Worm (Caenorhabditis elegans) whole organism, L2 larva: ENCODE results near the gene glp-1.

Experiments
- C34F6.9 ChIP-seq: fragments of 150-350 bp; optimal IDR thresholded peaks from 2 replicates; lab custom pipeline; 2014; ENCODE audit warnings: missing biosample characterization, missing genetic modification characterization
- F13H6.1 ChIP-seq: sonication (generic microtip); optimal IDR thresholded peaks from 2 replicates; lab custom pipeline; 2016; ENCODE audit warnings: missing genetic modification characterization, missing compliant biosample characterization
- R02D3.7 ChIP-seq: fragments of 150-350 bp; optimal IDR thresholded peaks from 2 replicates; lab custom pipeline; 2014; ENCODE audit warnings: missing biosample characterization, missing genetic modification characterization
- Y55F3AM.14 ChIP-seq: fragments of 200-800 bp; sonication (Bioruptor generic); optimal IDR thresholded peaks from 2 replicates; lab custom pipeline; 2018; ENCODE audit warnings: mild to moderate bottlenecking, missing genetic modification characterization, missing compliant biosample characterization
- ZK546.5 ChIP-seq: sonication (generic microtip); optimal IDR thresholded peaks from 2 replicates; lab custom pipeline; 2017; ENCODE audit warnings: missing biosample characterization, missing genetic modification characterization
- alr-1 ChIP-seq: fragments of 150-350 bp; optimal IDR thresholded peaks from 2 replicates; lab custom pipeline; 2014; ENCODE audit warnings: missing biosample characterization, missing genetic modification characterization
- ama-1 ChIP-seq: fragments of 150-350 bp; optimal IDR thresholded peaks from 2 replicates; lab custom pipeline; 2018; ENCODE audit warnings: inconsistent platforms
- blmp-1 ChIP-seq: sonication (generic microtip); optimal IDR thresholded peaks from 2 replicates; lab custom pipeline; 2017; ENCODE audit warnings: missing genetic modification characterization, mild to moderate bottlenecking, missing compliant biosample characterization, antibody characterized with exemption, moderate library complexity; ENCODE audit not compliant: insufficient read depth
- ceh-16 ChIP-seq: fragments of 150-350 bp; optimal IDR thresholded peaks from 2 replicates; lab custom pipeline; 2014; ENCODE audit warnings: missing biosample characterization, missing genetic modification characterization
- ceh-82 ChIP-seq: fragments of 150-350 bp; optimal IDR thresholded peaks from 2 replicates; lab custom pipeline; 2014; ENCODE audit warnings: missing biosample characterization, missing genetic modification characterization
- crh-2 ChIP-seq: sonication (generic microtip); optimal IDR thresholded peaks from 2 replicates; lab custom pipeline; 2017; ENCODE audit warnings: missing biosample characterization, missing genetic modification characterization
- egl-27 ChIP-seq: sonication (generic microtip); optimal IDR thresholded peaks from 3 replicates; lab custom pipeline; 2017; ENCODE audit warnings: missing biosample characterization, missing genetic modification reagents, missing genetic modification characterization
- elt-3 ChIP-seq: sonication (generic microtip); optimal IDR thresholded peaks from 2 replicates; lab custom pipeline; 2017; ENCODE audit warnings: missing biosample characterization, missing genetic modification characterization
- fos-1 ChIP-seq: fragments of 150-350 bp; optimal IDR thresholded peaks from 2 replicates; lab custom pipeline; 2014; ENCODE audit warnings: missing biosample characterization, missing genetic modification characterization
- gmeb-1 ChIP-seq: fragments of 150-350 bp; optimal IDR thresholded peaks from 2 replicates; lab custom pipeline; 2014; ENCODE audit warnings: missing biosample characterization, missing genetic modification characterization
- lin-11 ChIP-seq: fragments of 150-350 bp; sonication (generic microtip); optimal IDR thresholded peaks from 2 replicates; lab custom pipeline; 2014; ENCODE audit warnings: missing biosample characterization, missing genetic modification characterization, inconsistent platforms, mixed read lengths
- lin-39 ChIP-seq: fragments of 150-350 bp; optimal IDR thresholded peaks from 2 replicates; lab custom pipeline; 2014; ENCODE audit warnings: missing biosample characterization, missing genetic modification reagents, missing genetic modification characterization
- lsy-2 ChIP-seq, 2 experiments: fragments of 150-350 bp in 1 of 2; sonication (generic microtip) in 1 of 2; optimal IDR thresholded peaks; 2 replicates each; lab custom pipeline; 2014 to 2017; ENCODE audit warnings: missing biosample characterization in 2 of 2, missing genetic modification characterization in 2 of 2
- mab-5 ChIP-seq: fragments of 150-350 bp; optimal IDR thresholded peaks from 2 replicates; lab custom pipeline; 2014; ENCODE audit warnings: missing biosample characterization, missing genetic modification characterization
- mbf-1 ChIP-seq: sonication (generic microtip); optimal IDR thresholded peaks from 2 replicates; lab custom pipeline; 2017; ENCODE audit warnings: missing biosample characterization, missing genetic modification characterization
- mdl-1 ChIP-seq, 2 experiments: fragments of 150-350 bp in 1 of 2; sonication (generic microtip) in 1 of 2; optimal IDR thresholded peaks; 2 replicates each; lab custom pipeline; 2017; ENCODE audit warnings: missing biosample characterization in 2 of 2, missing genetic modification characterization in 2 of 2
- nhr-11 ChIP-seq: fragments of 150-350 bp; optimal IDR thresholded peaks from 2 replicates; lab custom pipeline; 2014; ENCODE audit warnings: missing biosample characterization, missing genetic modification characterization
- nhr-12 ChIP-seq: fragments of 150-350 bp; optimal IDR thresholded peaks from 2 replicates; lab custom pipeline; 2014; ENCODE audit warnings: missing biosample characterization, missing genetic modification characterization
- nhr-21 ChIP-seq: fragments of 150-350 bp; optimal IDR thresholded peaks from 2 replicates; lab custom pipeline; 2014; ENCODE audit warnings: missing biosample characterization, missing genetic modification characterization
- nhr-25 ChIP-seq: fragments of 150-350 bp; sonication (generic microtip); optimal IDR thresholded peaks from 3 replicates; lab custom pipeline; 2014; ENCODE audit warnings: missing biosample characterization, missing genetic modification characterization
- nhr-6 ChIP-seq: fragments of 150-350 bp; optimal IDR thresholded peaks from 2 replicates; lab custom pipeline; 2014; ENCODE audit warnings: missing biosample characterization, missing genetic modification characterization
- peb-1 ChIP-seq: fragments of 150-350 bp; optimal IDR thresholded peaks from 2 replicates; lab custom pipeline; 2014; ENCODE audit warnings: missing biosample characterization, missing genetic modification characterization
- sem-4 ChIP-seq: fragments of 150-350 bp; optimal IDR thresholded peaks from 2 replicates; lab custom pipeline; 2014; ENCODE audit warnings: missing biosample characterization, missing genetic modification reagents, missing genetic modification characterization
- sma-3 ChIP-seq: sonication (generic microtip); optimal IDR thresholded peaks from 2 replicates; lab custom pipeline; 2016; ENCODE audit warnings: missing genetic modification reagents, missing genetic modification characterization, missing compliant biosample characterization
- sma-9 ChIP-seq, 2 experiments: fragments of 150-350 bp in 1 of 2; sonication (generic microtip) in 1 of 2; optimal IDR thresholded peaks; 2 replicates each; lab custom pipeline; 2014 to 2016; ENCODE audit warnings: missing genetic modification characterization in 2 of 2, mild to moderate bottlenecking in 1 of 2, missing biosample characterization in 1 of 2, missing compliant biosample characterization in 1 of 2, missing genetic modification reagents in 1 of 2, moderate library complexity in 1 of 2
- unc-39 ChIP-seq: fragments of 150-350 bp; optimal IDR thresholded peaks from 2 replicates; lab custom pipeline; 2014; ENCODE audit warnings: missing biosample characterization, missing genetic modification characterization
- unc-55 ChIP-seq: fragments of 150-350 bp; sonication (generic microtip); optimal IDR thresholded peaks from 3 replicates; lab custom pipeline; 2014; ENCODE audit warnings: missing biosample characterization, missing genetic modification reagents, missing genetic modification characterization
- unc-62 ChIP-seq: fragments of 150-350 bp; optimal IDR thresholded peaks from 2 replicates; lab custom pipeline; 2014; ENCODE audit warnings: missing biosample characterization, missing genetic modification reagents, missing genetic modification characterization
- zag-1 ChIP-seq: fragments of 150-350 bp; optimal IDR thresholded peaks from 2 replicates; lab custom pipeline; 2014; ENCODE audit warnings: missing biosample characterization, missing genetic modification characterization
- ztf-1 ChIP-seq: fragments of 200-800 bp; sonication (Bioruptor generic); conservative IDR thresholded peaks from 2 replicates; pipeline ENCODE4 v1.3.6; 2022; ENCODE audit warnings: missing genetic modification characterization, missing compliant biosample characterization
- ztf-11 ChIP-seq: sonication (generic microtip); optimal IDR thresholded peaks from 2 replicates; lab custom pipeline; 2017; ENCODE audit warnings: missing biosample characterization, missing genetic modification characterization

The glp-1 gene

ce11 chrIII:9083118-9083517, 8.9 kb upstream of the glp-1 start (continued):
- TF ChIP-seq sma-9 (GFP tag; optimal IDR thresholded peaks at IDR 0.05; lab: Kevin White, UChicago) = peak; percentile 47
- no peak for TF ChIP-seq sma-9 (tag; optimal IDR thresholded peaks at IDR 0.05; lab: Kevin White, UChicago)

ce11 chrIII:9084329-9084728, 7.7 kb upstream of the glp-1 start:
- TF ChIP-seq lsy-2 (tag; optimal IDR thresholded peaks at IDR 0.05; lab: Kevin White, UChicago) = peak in 1 of 2 experiments; percentile 50
- TF ChIP-seq F13H6.1 (tag; lab: Kevin White, UChicago) = peak; percentile 44
- TF ChIP-seq mab-5 (tag; lab: Kevin White, UChicago) = peak; percentile 84
- TF ChIP-seq zag-1 (tag; lab: Kevin White, UChicago) = peak; percentile 42
- TF ChIP-seq sma-9 (GFP tag; optimal IDR thresholded peaks at IDR 0.05; lab: Kevin White, UChicago) = peak; percentile 35
- no peak for TF ChIP-seq sma-9 (tag; optimal IDR thresholded peaks at IDR 0.05; lab: Kevin White, UChicago)
- TF ChIP-seq lin-39 (tag; lab: Kevin White, UChicago) = peak; percentile 9
- peak; percentile 28 for TF ChIP-seq C34F6.9
- no peak for TF ChIP-seq nhr-21 (tag; lab: Kevin White, UChicago)
- TF ChIP-seq blmp-1 (tag; lab: Kevin White, UChicago) = no peak

- TF ChIP-seq C34F6.9 (peak; percentile 36), ceh-16 (tag; lab: Kevin White, UChicago) (no peak), ZK546.5 (no peak), fos-1 (tag; lab: Kevin White, UChicago) (peak; percentile 7), ama-1 (lab: Kevin White, UChicago) (no peak), F13H6.1 (tag; lab: Kevin White, UChicago) (no peak), crh-2 (tag; lab: Kevin White, UChicago) (no peak), zag-1 (tag; lab: Kevin White, UChicago) (no peak), sma-3 (no peak), egl-27 (no peak), ceh-82 (tag; lab: Kevin White, UChicago) (no peak), Y55F3AM.14 (GFP tag; lab: Kevin White, UChicago) (no peak), unc-39 (no peak), peb-1 (tag; lab: Kevin White, UChicago) (no peak), nhr-6 (tag; lab: Kevin White, UChicago) (no peak), gmeb-1 (tag; lab: Kevin White, UChicago) (peak; percentile 90), unc-55 (peak; percentile 51), mab-5 (tag; lab: Kevin White, UChicago) (no peak), ztf-1 (GFP tag; lab: Robert Waterston, UW) (no peak), sem-4 (tag; lab: Kevin White, UChicago) (no peak), nhr-11 (tag; lab: Kevin White, UChicago) (no peak), lsy-2 (tag; optimal IDR thresholded peaks at IDR 0.05; lab: Kevin White, UChicago) (peak in 1 of 2 experiments; percentile 40)
Measured at ce11 chrIII:9089325-9089823, 2.7 kb upstream of the glp-1 start, which contains the start of the genes mccc-2 and mrpl-44. Gene mccc-2, minus strand, starts transcription at chrIII:9089375. Gene mrpl-44, minus strand, starts transcription at chrIII:9089375.

- TF ChIP-seq unc-62 (GFP tag; lab: Kevin White, UChicago) (no peak), nhr-25 (tag; lab: Kevin White, UChicago) (no peak), lin-39 (tag; lab: Kevin White, UChicago) (no peak), ztf-1 (GFP tag; lab: Robert Waterston, UW) (no peak)
Measured at ce11 chrIII:9101212-9101611, 9.2 kb downstream of the glp-1 start, which contains the start of gene ZK507.1. Gene ZK507.1, minus strand, starts transcription at chrIII:9101312.

- no peak for TF ChIP-seq fos-1 (tag; lab: Kevin White, UChicago)
- no peak for TF ChIP-seq unc-55
- TF ChIP-seq sem-4 (tag; lab: Kevin White, UChicago) = no peak
- no peak for TF ChIP-seq elt-3
- TF ChIP-seq egl-27 = no peak
- no peak for TF ChIP-seq alr-1 (tag; lab: Kevin White, UChicago)
- no peak for TF ChIP-seq R02D3.7 (tag; lab: Kevin White, UChicago)
- no peak for TF ChIP-seq nhr-21 (tag; lab: Kevin White, UChicago)
- TF ChIP-seq unc-39 = no peak
- no peak for TF ChIP-seq crh-2 (tag; lab: Kevin White, UChicago)
- TF ChIP-seq ztf-1 (GFP tag; lab: Robert Waterston, UW) = no peak
- TF ChIP-seq nhr-12 = no peak
- no peak for TF ChIP-seq lin-11 (tag; lab: Kevin White, UChicago)
- no peak for TF ChIP-seq mbf-1 (tag; lab: Kevin White, UChicago)
- TF ChIP-seq ztf-11 (tag; lab: Kevin White, UChicago) = no peak
- TF ChIP-seq mdl-1 (tag; optimal IDR thresholded peaks at IDR 0.05; lab: Kevin White, UChicago) = no peak
- TF ChIP-seq, all 48 proteins: peak for 0
Measured at ce11 chrIII:9103643-9104042, 11.6 kb downstream of the glp-1 start, which contains the start of gene dos-1. Gene dos-1, plus strand, starts transcription at chrIII:9103943.
